Worm (Caenorhabditis elegans): Measurements from ENCODE around the gene nhx-6.

DNA sequence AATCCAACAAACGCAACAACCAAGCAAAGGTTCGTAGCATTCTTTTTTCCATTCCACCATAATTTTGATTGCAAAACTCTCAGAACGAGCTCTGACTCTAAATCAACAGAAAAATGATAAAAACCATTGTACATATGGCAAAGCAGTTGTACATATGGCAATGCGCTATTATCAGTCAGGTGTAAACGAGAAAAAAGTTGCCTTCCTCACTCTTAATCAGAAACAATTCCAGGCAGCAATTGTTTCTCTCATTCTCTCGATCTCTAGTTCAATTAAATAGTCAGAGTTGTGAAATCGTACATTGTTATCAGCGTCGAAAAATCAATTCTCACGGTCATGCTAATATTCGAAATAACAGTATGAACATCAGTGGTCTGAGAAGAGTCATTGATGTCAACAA lies 48.8 kb upstream of the nhx-6 start:
- TF ChIP-seq sptf-1 (tag; optimal IDR thresholded peaks at IDR 0.05) (no peak), nhr-28 (tag; optimal IDR thresholded peaks at IDR 0.05) (no peak), mep-1 (tag; optimal IDR thresholded peaks at IDR 0.05) (no peak), ztf-11 (tag; optimal IDR thresholded peaks at IDR 0.05) (no peak), nhr-237 (tag; optimal IDR thresholded peaks at IDR 0.05) (no peak)

Data from whole organism, mixed stage, embryonic.